Worm (Caenorhabditis elegans): Measurements from ENCODE around the gene F32G8.3.

DNA sequence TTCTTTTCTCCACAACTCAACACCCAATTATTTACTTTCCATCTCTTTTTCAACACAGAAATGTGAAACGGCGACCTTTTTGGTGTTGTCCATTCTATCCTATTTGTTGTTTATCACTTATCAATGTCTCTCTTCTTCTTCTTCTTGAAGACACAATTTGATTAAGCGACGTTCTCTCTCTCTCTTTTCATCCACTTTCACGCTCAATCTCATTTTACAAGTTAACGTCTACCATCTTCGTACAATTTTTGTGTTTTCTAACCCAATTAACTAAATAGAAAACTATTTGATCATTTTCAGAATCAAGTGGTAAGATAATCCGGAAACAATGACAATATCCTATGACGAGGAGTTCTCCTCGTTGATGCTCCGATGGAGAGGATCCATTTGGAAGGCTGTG is 2.5 kb upstream of the F32G8.3 start, which contains the start of gene best-14:
- no peak for TF ChIP-seq dao-5 (tag; optimal IDR thresholded peaks at IDR 0.05)
- TF ChIP-seq him-1 (tag; optimal IDR thresholded peaks at IDR 0.05): no peak

All from whole organism, L4/young adult.